Worm (Caenorhabditis elegans): Measurements from ENCODE around the gene end-3.

DNA sequence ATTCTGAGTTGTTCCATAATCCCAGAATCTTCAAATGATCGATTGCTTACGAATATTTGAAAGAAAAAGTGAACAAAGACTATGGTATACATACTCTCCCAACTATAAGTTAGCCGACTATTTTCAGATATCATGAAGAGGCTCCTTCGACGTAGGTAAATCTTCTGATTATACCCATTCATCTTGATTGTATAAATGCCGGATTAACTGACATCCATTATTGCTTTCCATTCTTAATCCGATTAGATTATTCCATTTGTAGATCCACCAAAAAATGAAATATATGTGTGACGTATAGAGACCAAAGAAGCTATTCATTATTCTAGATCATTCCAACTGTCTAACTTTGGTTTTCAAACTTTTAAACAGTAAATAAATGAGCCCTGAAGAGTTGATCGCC is 21.0 kb upstream of the end-3 start:
- TF ChIP-seq fos-1 (tag; optimal IDR thresholded peaks at IDR 0.05): no peak
- TF ChIP-seq ces-1 (GFP tag; optimal IDR thresholded peaks at IDR 0.05): no peak
- no peak for TF ChIP-seq unc-62 (GFP tag; optimal IDR thresholded peaks at IDR 0.05 in 1 of 2)
- TF ChIP-seq unc-62 (tag; optimal IDR thresholded peaks at IDR 0.05): no peak
- no peak for TF ChIP-seq nhr-11 (tag; optimal IDR thresholded peaks at IDR 0.05)
- TF ChIP-seq ztf-11 (tag; optimal IDR thresholded peaks at IDR 0.05): no peak
- TF ChIP-seq mdl-1 (tag; optimal IDR thresholded peaks at IDR 0.05): no peak
- TF ChIP-seq nhr-76 (tag; optimal IDR thresholded peaks at IDR 0.05): no peak
- no peak for TF ChIP-seq spr-3 (GFP tag; optimal IDR thresholded peaks at IDR 0.05)
- no peak for TF ChIP-seq F49E8.2 (tag; optimal IDR thresholded peaks at IDR 0.05; ENCODE audit: borderline replicate concordance)
- no peak for TF ChIP-seq sdz-12 (GFP tag; optimal IDR thresholded peaks at IDR 0.05)
- TF ChIP-seq ZK546.5 (tag; optimal IDR thresholded peaks at IDR 0.05): no peak
- no peak for TF ChIP-seq madf-9 (GFP tag; conservative IDR thresholded peaks at IDR 0.05)
- TF ChIP-seq set-16 (GFP tag; IDR thresholded peaks at IDR 0.05): no peak
